Fruit fly (Drosophila melanogaster) whole organism, adult: ENCODE data around the gene CG4053.
A peak's percentile ranks its signal among the peaks of the same experiment; 100 is the strongest.

Source experiments
- CG11617 ChIP-seq: fragments of 200-800 bp; sonication (Bioruptor generic); optimal IDR thresholded peaks from 2 replicates; lab custom pipeline; 2017; ENCODE audit warnings: mild to moderate bottlenecking, missing biosample characterization, missing genetic modification reagents, missing genetic modification characterization
- CG12768 ChIP-seq: fragments of 200-800 bp; sonication (Bioruptor generic); optimal IDR thresholded peaks from 2 replicates; lab custom pipeline; 2017; ENCODE audit warnings: missing biosample characterization, missing genetic modification characterization, mild to moderate bottlenecking, moderate library complexity, missing genetic modification reagents
- CG14711 ChIP-seq: fragments of 200-800 bp; sonication (Bioruptor generic); optimal IDR thresholded peaks from 2 replicates; lab custom pipeline; 2018; ENCODE audit warnings: missing biosample characterization, mild to moderate bottlenecking, missing genetic modification characterization, moderate library complexity
- CG1620 ChIP-seq: fragments of 200-800 bp; sonication (Bioruptor generic); optimal IDR thresholded peaks from 2 replicates; lab custom pipeline; 2016; ENCODE audit warnings: missing biosample characterization, missing genetic modification characterization
- CG33017 ChIP-seq: fragments of 200-800 bp; sonication (Bioruptor generic); optimal IDR thresholded peaks from 2 replicates; lab custom pipeline; 2018; ENCODE audit warnings: missing biosample characterization, mild to moderate bottlenecking, missing genetic modification characterization, moderate library complexity
- CG5204 ChIP-seq: fragments of 200-800 bp; sonication (Bioruptor generic); optimal IDR thresholded peaks from 2 replicates; lab custom pipeline; 2016; ENCODE audit warnings: missing biosample characterization, missing genetic modification characterization
- CG7045 ChIP-seq: fragments of 200-800 bp; sonication (Bioruptor generic); optimal IDR thresholded peaks from 2 replicates; lab custom pipeline; 2017; ENCODE audit warnings: missing biosample characterization, mild to moderate bottlenecking, missing genetic modification characterization
- CG7101 ChIP-seq: fragments of 200-800 bp; sonication (Bioruptor generic); optimal IDR thresholded peaks from 2 replicates; lab custom pipeline; 2018; ENCODE audit warnings: missing biosample characterization, mild to moderate bottlenecking, missing genetic modification characterization, moderate library complexity
- Clk ChIP-seq: fragments of 200-800 bp; sonication (Bioruptor generic); optimal IDR thresholded peaks from 2 replicates; lab custom pipeline; 2017; ENCODE audit warnings: missing biosample characterization, missing genetic modification characterization
- Crg-1 ChIP-seq: fragments of 200-800 bp; sonication (Bioruptor generic); optimal IDR thresholded peaks from 2 replicates; lab custom pipeline; 2016; ENCODE audit warnings: missing biosample characterization, missing genetic modification characterization
- Hr96 ChIP-seq: fragments of 200-800 bp; sonication (Bioruptor generic); optimal IDR thresholded peaks from 2 replicates; lab custom pipeline; 2016; ENCODE audit warnings: missing biosample characterization, missing genetic modification characterization
- Mnt ChIP-seq: fragments of 200-800 bp; sonication (Bioruptor generic); optimal IDR thresholded peaks from 2 replicates; lab custom pipeline; 2016; ENCODE audit warnings: missing biosample characterization, mild to moderate bottlenecking, missing genetic modification characterization
- bab1 ChIP-seq: fragments of 200-800 bp; sonication (Bioruptor generic); optimal IDR thresholded peaks from 3 replicates; lab custom pipeline; 2019; ENCODE audit warnings: missing biosample characterization, mild to moderate bottlenecking, missing genetic modification characterization, moderate library complexity
- cic ChIP-seq: fragments of 200-800 bp; sonication (Bioruptor generic); optimal IDR thresholded peaks from 2 replicates; lab custom pipeline; 2017; ENCODE audit warnings: missing biosample characterization, mild to moderate bottlenecking, missing genetic modification characterization, moderate library complexity
- cnc ChIP-seq, 2 experiments: fragments of >200 bp; optimal IDR thresholded peaks; 2 replicates each; lab custom pipeline; 2017
- kay ChIP-seq: fragments of 200-800 bp; sonication (Bioruptor generic); peaks from one replicate; lab custom pipeline; 2016; ENCODE audit warnings: missing biosample characterization, missing genetic modification characterization, borderline replicate concordance
- ovo ChIP-seq: fragments of 200-800 bp; sonication (Bioruptor generic); optimal IDR thresholded peaks from 2 replicates; lab custom pipeline; 2016; ENCODE audit warnings: missing biosample characterization, missing genetic modification characterization
- pad ChIP-seq: fragments of 200-800 bp; sonication (Bioruptor generic); optimal IDR thresholded peaks from 3 replicates; lab custom pipeline; 2017; ENCODE audit warnings: missing biosample characterization, missing genetic modification characterization, mild to moderate bottlenecking, moderate library complexity, missing genetic modification reagents
- tj ChIP-seq: fragments of 200-800 bp; sonication (Bioruptor generic); optimal IDR thresholded peaks from 3 replicates; lab custom pipeline; 2017; ENCODE audit warnings: missing biosample characterization, mild to moderate bottlenecking, missing genetic modification characterization, moderate library complexity
- toe ChIP-seq: fragments of 200-800 bp; sonication (Bioruptor generic); optimal IDR thresholded peaks from 2 replicates; lab custom pipeline; 2016; ENCODE audit warnings: missing biosample characterization, missing genetic modification characterization

CG4053 gene

dm6 chr3R:17110880-17111726, 20.9 kb downstream of the CG4053 start:
- TF ChIP-seq Hr96 (GFP tag; lab: Kevin White, UChicago) (no peak), CG1620 (no peak), bab1 (GFP tag; lab: Kevin White, UChicago) (no peak), CG5204 (no peak), toe (no peak), cic (GFP tag; lab: Kevin White, UChicago) (no peak), cnc (optimal IDR thresholded peaks at IDR 0.05; lab: Kevin White, UChicago) (no peak), CG11617 (GFP tag; lab: Kevin White, UChicago) (no peak), CG14711 (no peak), CG33017 (no peak), tj (GFP tag; lab: Kevin White, UChicago) (no peak), kay (GFP tag; lab: Kevin White, UChicago) (no peak), Mnt (GFP tag; lab: Kevin White, UChicago) (no peak), pad (no peak)

DNA sequence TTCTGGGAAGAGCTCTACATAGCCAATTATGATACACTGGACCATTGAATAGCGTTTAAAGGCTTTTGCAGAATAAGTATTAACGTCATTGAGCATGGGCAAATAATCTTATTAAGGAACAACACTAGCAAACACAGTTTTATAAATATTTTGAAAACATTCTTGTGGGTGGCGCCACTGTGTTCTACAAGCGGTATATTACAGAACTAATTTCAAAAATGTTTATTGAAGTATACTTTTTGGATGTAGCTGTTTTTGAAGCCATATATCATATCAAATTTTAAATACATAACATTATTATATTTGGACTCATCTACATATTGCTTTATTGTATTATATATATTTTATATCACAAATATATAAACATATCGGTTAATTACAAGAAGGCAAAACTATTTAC, 23.1 kb downstream of the CG4053 start:
- TF ChIP-seq CG11617 (GFP tag; lab: Kevin White, UChicago) (no peak), tj (GFP tag; lab: Kevin White, UChicago) (no peak), Clk (no peak), CG33017 (no peak), bab1 (GFP tag; lab: Kevin White, UChicago) (no peak), CG7045 (GFP tag; lab: Kevin White, UChicago) (no peak), CG5204 (no peak), Mnt (GFP tag; lab: Kevin White, UChicago) (no peak), CG14711 (no peak), cnc (optimal IDR thresholded peaks at IDR 0.05; lab: Kevin White, UChicago) (no peak), CG12768 (GFP tag; lab: Kevin White, UChicago) (no peak), cic (GFP tag; lab: Kevin White, UChicago) (no peak), CG7101 (tag; lab: Kevin White, UChicago) (no peak), pad (no peak), Crg-1 (no peak), kay (GFP tag; lab: Kevin White, UChicago) (no peak), ovo (no peak), Hr96 (GFP tag; lab: Kevin White, UChicago) (no peak)

- TF ChIP-seq cnc (optimal IDR thresholded peaks at IDR 0.05; lab: Kevin White, UChicago) (no peak), CG33017 (no peak), Hr96 (GFP tag; lab: Kevin White, UChicago) (no peak), kay (GFP tag; lab: Kevin White, UChicago) (no peak), pad (no peak), CG1620 (no peak), CG11617 (GFP tag; lab: Kevin White, UChicago) (no peak), toe (no peak), ovo (no peak), CG12768 (GFP tag; lab: Kevin White, UChicago) (no peak), CG7045 (GFP tag; lab: Kevin White, UChicago) (no peak), CG14711 (no peak), cic (GFP tag; lab: Kevin White, UChicago) (no peak), Clk (no peak), tj (GFP tag; lab: Kevin White, UChicago) (no peak), CG7101 (tag; lab: Kevin White, UChicago) (no peak)
These were observed 43.9 kb downstream of the CG4053 start, which contains the start of gene cal1 for dm6 chr3R:17087977-17088618. Gene cal1, plus strand, starts transcription at chr3R:17088280.

DNA sequence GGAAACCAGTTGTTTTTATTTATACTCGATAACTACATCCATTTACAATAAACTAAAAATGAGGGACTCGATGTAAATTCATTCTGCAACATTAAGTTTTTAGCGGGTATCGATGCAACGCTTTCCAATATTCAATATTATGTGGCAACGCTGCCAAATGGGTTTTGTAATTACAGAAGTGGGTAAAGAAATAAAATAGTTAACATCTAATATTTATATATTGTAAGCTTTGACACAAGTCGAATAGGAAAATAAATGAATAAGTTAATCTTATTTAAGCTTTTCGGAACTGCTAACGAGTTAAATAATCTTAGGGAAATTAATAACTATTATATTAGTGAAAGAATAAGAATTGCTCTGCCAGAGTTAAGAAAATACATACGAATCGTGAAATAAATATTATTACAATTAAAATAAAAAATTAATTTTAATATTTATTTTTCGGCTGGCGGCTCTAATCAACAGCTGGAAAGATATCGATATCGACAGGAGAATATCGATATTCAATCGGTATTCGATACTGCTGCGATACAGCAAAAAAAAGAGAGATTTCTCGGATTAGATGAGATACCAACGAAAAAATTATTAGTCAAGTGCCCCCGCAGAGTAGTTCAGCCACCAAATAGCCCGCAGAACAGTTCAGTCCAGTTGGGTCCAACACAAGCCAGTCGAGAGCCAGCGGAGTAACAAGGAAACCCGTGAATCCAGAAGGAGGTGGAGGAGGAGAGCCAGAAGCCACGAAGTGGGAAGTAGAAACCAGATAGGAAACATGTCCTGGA, 46.8 kb downstream of the CG4053 start, which contains the start of gene GckIII:
GckIII (plus strand) TSS at position 485 of the 779 bp plus-strand sequence.
- TF ChIP-seq CG14711 (peak; percentile 28), CG7045 (GFP tag; lab: Kevin White, UChicago) (no peak)

DNA sequence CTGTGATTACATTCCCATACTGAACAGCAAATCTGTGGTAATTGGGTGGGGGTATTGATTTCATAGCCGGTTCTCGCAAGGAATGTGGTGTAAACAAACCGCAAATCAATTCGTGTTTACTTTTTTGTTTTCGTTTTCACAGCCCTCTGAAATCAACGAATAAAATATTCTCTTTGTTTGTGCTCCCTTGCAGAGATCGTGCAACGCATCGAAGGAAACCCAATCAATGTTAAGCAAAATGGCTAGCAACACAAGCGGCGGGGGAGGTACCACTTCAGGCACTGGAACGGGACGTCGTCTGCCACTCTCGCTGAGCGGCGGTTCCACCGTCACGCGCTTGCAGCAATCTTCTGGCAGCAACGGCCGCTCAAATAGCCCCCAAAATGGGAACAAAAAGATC, 49.5 kb downstream of the CG4053 start:
- TF ChIP-seq CG7045 (GFP tag; lab: Kevin White, UChicago) (no peak), CG5204 (no peak), CG12768 (GFP tag; lab: Kevin White, UChicago) (no peak), toe (no peak), pad (no peak), CG14711 (no peak), CG7101 (tag; lab: Kevin White, UChicago) (no peak), CG33017 (no peak), cnc (optimal IDR thresholded peaks at IDR 0.05; lab: Kevin White, UChicago) (no peak), cic (GFP tag; lab: Kevin White, UChicago) (no peak), Mnt (GFP tag; lab: Kevin White, UChicago) (no peak)
